Fruit fly (Drosophila melanogaster) whole organism, embryonic: ENCODE results near the gene Tailor.
A peak's percentile ranks its signal among the peaks of the same experiment; 100 is the strongest.

Experiments
- Ada2b ChIP-seq: fragments of 200-800 bp; sonication (Bioruptor generic); IDR thresholded peaks from 2 replicates; pipeline ENCODE4 v1.3.6; 2022; ENCODE audit warnings: missing biosample characterization, missing genetic modification characterization
- Antp ChIP-seq: fragments of 200-800 bp; sonication (Bioruptor generic); optimal IDR thresholded peaks from 3 replicates; lab custom pipeline; 2016; ENCODE audit warnings: missing biosample characterization, missing genetic modification characterization
- BtbVII ChIP-seq: fragments of 200-800 bp; sonication (Bioruptor generic); optimal IDR thresholded peaks from 3 replicates; lab custom pipeline; 2017; ENCODE audit warnings: missing biosample characterization, mild to moderate bottlenecking, missing genetic modification characterization
- Bteb2 ChIP-seq: fragments of 200-800 bp; sonication (Bioruptor generic); optimal IDR thresholded peaks from 2 replicates; lab custom pipeline; 2016; ENCODE audit warnings: missing biosample characterization, missing genetic modification characterization
- CG10274 ChIP-seq: fragments of 200-800 bp; sonication (Bioruptor generic); optimal IDR thresholded peaks from 3 replicates; lab custom pipeline; 2017; ENCODE audit warnings: missing biosample characterization, mild to moderate bottlenecking, missing genetic modification characterization
- CG10543 ChIP-seq: fragments of 200-800 bp; sonication (Bioruptor generic); optimal IDR thresholded peaks from 3 replicates; lab custom pipeline; 2017; ENCODE audit warnings: missing biosample characterization, mild to moderate bottlenecking, missing genetic modification characterization, moderate library complexity
- CG11695 ChIP-seq: fragments of 200-800 bp; sonication (Bioruptor generic); IDR thresholded peaks from 3 replicates; pipeline ENCODE4 v1.3.6; 2022; ENCODE audit warnings: missing biosample characterization, missing genetic modification characterization
- CG1233 ChIP-seq: fragments of 200-800 bp; sonication (Bioruptor generic); optimal IDR thresholded peaks from 4 replicates; lab custom pipeline; 2018; ENCODE audit warnings: missing biosample characterization, mild to moderate bottlenecking, missing genetic modification characterization
- CG13123 ChIP-seq: fragments of 200-800 bp; sonication (Bioruptor generic); optimal IDR thresholded peaks from 2 replicates; lab custom pipeline; 2016; ENCODE audit warnings: missing biosample characterization, missing genetic modification characterization
- CG13296 ChIP-seq: fragments of 200-800 bp; sonication (Bioruptor generic); optimal IDR thresholded peaks from 3 replicates; lab custom pipeline; 2018; ENCODE audit warnings: missing biosample characterization, mild to moderate bottlenecking, missing genetic modification characterization
- CG15073 ChIP-seq: fragments of 200-800 bp; sonication (Bioruptor generic); optimal IDR thresholded peaks from 2 replicates; lab custom pipeline; 2016; ENCODE audit warnings: missing biosample characterization, missing genetic modification characterization
- CG17802 ChIP-seq: fragments of 200-800 bp; sonication (Bioruptor generic); optimal IDR thresholded peaks from 2 replicates; lab custom pipeline; 2018; ENCODE audit warnings: missing biosample characterization, mild to moderate bottlenecking, missing genetic modification characterization, moderate library complexity
- CG18011 ChIP-seq: fragments of 200-800 bp; sonication (Bioruptor generic); optimal IDR thresholded peaks from 2 replicates; lab custom pipeline; 2017; ENCODE audit warnings: missing biosample characterization, missing genetic modification characterization, mild to moderate bottlenecking, moderate library complexity, missing genotype
- CG2199 ChIP-seq: fragments of 200-800 bp; sonication (Bioruptor generic); IDR thresholded peaks from 3 replicates; pipeline ENCODE4 v1.3.6; 2022; ENCODE audit warnings: missing biosample characterization, missing genetic modification characterization
- CG2875 ChIP-seq: fragments of 200-800 bp; sonication (Bioruptor generic); optimal IDR thresholded peaks from 2 replicates; lab custom pipeline; 2017; ENCODE audit warnings: missing biosample characterization, mild to moderate bottlenecking, missing genetic modification characterization, missing genetic modification reagents
- CG2889 ChIP-seq: fragments of 200-800 bp; sonication (Bioruptor generic); IDR thresholded peaks from 3 replicates; pipeline ENCODE4 v1.3.6; 2022; ENCODE audit warnings: missing biosample characterization, missing genetic modification characterization
- CG31224 ChIP-seq: fragments of 200-800 bp; sonication (Bioruptor generic); IDR thresholded peaks from 2 replicates; pipeline ENCODE4 v1.3.6; 2022; ENCODE audit warnings: missing biosample characterization, missing genetic modification characterization
- CG34224 ChIP-seq: fragments of 200-800 bp; sonication (Bioruptor generic); IDR thresholded peaks from 3 replicates; pipeline ENCODE4 v1.3.6; 2022; ENCODE audit warnings: missing biosample characterization, missing genetic modification characterization; ENCODE audit not compliant: partially characterized antibody
- CG4707 ChIP-seq: fragments of 200-800 bp; sonication (Bioruptor generic); optimal IDR thresholded peaks from 2 replicates; lab custom pipeline; 2018; ENCODE audit warnings: missing biosample characterization, mild to moderate bottlenecking, missing genetic modification characterization, moderate library complexity
- CG4854 ChIP-seq: fragments of 200-800 bp; sonication (Bioruptor generic); optimal IDR thresholded peaks from 2 replicates; lab custom pipeline; 2016; ENCODE audit warnings: missing biosample characterization, missing genetic modification characterization, inconsistent platforms
- CG6791 ChIP-seq: fragments of 200-800 bp; sonication (Bioruptor generic); IDR thresholded peaks from 3 replicates; pipeline ENCODE4 v1.3.6; 2022; ENCODE audit warnings: missing biosample characterization, missing genetic modification characterization; ENCODE audit not compliant: partially characterized antibody
- CG6854 ChIP-seq: fragments of 200-800 bp; sonication (Bioruptor generic); optimal IDR thresholded peaks from 3 replicates; lab custom pipeline; 2017; ENCODE audit warnings: missing biosample characterization, mild to moderate bottlenecking, missing genetic modification characterization
- CG7839 ChIP-seq: fragments of 200-800 bp; sonication (Bioruptor generic); optimal IDR thresholded peaks from 3 replicates; lab custom pipeline; 2018; ENCODE audit warnings: missing biosample characterization, mild to moderate bottlenecking, missing genetic modification characterization, moderate library complexity
- CG7963 ChIP-seq: fragments of 200-800 bp; sonication (Bioruptor generic); IDR thresholded peaks from 3 replicates; pipeline ENCODE4 v1.3.6; 2022; ENCODE audit warnings: missing biosample characterization, missing genetic modification characterization; ENCODE audit not compliant: partially characterized antibody
- Dip3 ChIP-seq: fragments of 200-800 bp; sonication (Bioruptor generic); optimal IDR thresholded peaks from 3 replicates; lab custom pipeline; 2016; ENCODE audit warnings: missing biosample characterization, missing genetic modification characterization
- Eip74EF ChIP-seq, 2 experiments: fragments of 200-800 bp in 1 of 2; fragments of >200 bp in 1 of 2; sonication (Bioruptor generic) in 1 of 2; optimal IDR thresholded peaks; 2 replicates each; lab custom pipeline; 2017 to 2019; ENCODE audit warnings: missing biosample characterization in 2 of 2, missing genetic modification characterization in 2 of 2, mild to moderate bottlenecking in 1 of 2, moderate library complexity in 1 of 2
- HmgZ ChIP-seq: fragments of 200-800 bp; sonication (Bioruptor generic); optimal IDR thresholded peaks from 2 replicates; lab custom pipeline; 2018; ENCODE audit warnings: missing biosample characterization, mild to moderate bottlenecking, missing genetic modification characterization
- Hmx ChIP-seq: fragments of 200-800 bp; sonication (Bioruptor generic); optimal IDR thresholded peaks from 2 replicates; lab custom pipeline; 2016; ENCODE audit warnings: missing biosample characterization, missing genetic modification characterization
- Optix ChIP-seq: fragments of 200-800 bp; sonication (Bioruptor generic); IDR thresholded peaks from 3 replicates; pipeline ENCODE4 v1.3.6; 2022; ENCODE audit warnings: missing biosample characterization, missing genetic modification characterization
- PHDP ChIP-seq: fragments of 200-800 bp; sonication (Bioruptor generic); optimal IDR thresholded peaks from 3 replicates; lab custom pipeline; 2018; ENCODE audit warnings: missing biosample characterization, mild to moderate bottlenecking, missing genetic modification characterization, moderate library complexity
- Sox100B ChIP-seq: fragments of 200-800 bp; sonication (Bioruptor generic); optimal IDR thresholded peaks from 3 replicates; lab custom pipeline; 2018; ENCODE audit warnings: missing biosample characterization, mild to moderate bottlenecking, missing genetic modification characterization
- Spps ChIP-seq: fragments of 200-800 bp; sonication (Bioruptor generic); optimal IDR thresholded peaks from 2 replicates; lab custom pipeline; 2018; ENCODE audit warnings: missing biosample characterization, mild to moderate bottlenecking, missing genetic modification characterization
- TFAM ChIP-seq: fragments of 200-800 bp; sonication (Bioruptor generic); optimal IDR thresholded peaks from 2 replicates; lab custom pipeline; 2017; ENCODE audit warnings: missing biosample characterization, missing genetic modification characterization, inconsistent platforms
- aop ChIP-seq: fragments of 200-800 bp; sonication (Bioruptor generic); IDR thresholded peaks from 2 replicates; pipeline ENCODE4 v1.3.6; 2022; ENCODE audit warnings: missing biosample characterization, missing genetic modification characterization
- btn ChIP-seq: fragments of 200-800 bp; sonication (Bioruptor generic); optimal IDR thresholded peaks from 2 replicates; lab custom pipeline; 2016; ENCODE audit warnings: missing biosample characterization, missing genetic modification characterization
- da ChIP-seq: fragments of 200-800 bp; sonication (Bioruptor generic); optimal IDR thresholded peaks from 2 replicates; lab custom pipeline; 2016; ENCODE audit warnings: missing biosample characterization, missing genetic modification characterization
- danr ChIP-seq: fragments of 200-800 bp; sonication (Bioruptor generic); IDR thresholded peaks from 2 replicates; pipeline ENCODE4 v1.3.6; 2022; ENCODE audit warnings: missing biosample characterization, missing genetic modification characterization
- emc ChIP-seq: fragments of 200-800 bp; sonication (Bioruptor generic); optimal IDR thresholded peaks from 2 replicates; lab custom pipeline; 2016; ENCODE audit warnings: missing biosample characterization, missing genetic modification characterization
- hth ChIP-seq: fragments of >200 bp; optimal IDR thresholded peaks from 2 replicates; lab custom pipeline; 2017; ENCODE audit warnings: inconsistent platforms
- kay ChIP-seq: fragments of 200-800 bp; sonication (Bioruptor generic); optimal IDR thresholded peaks from 2 replicates; lab custom pipeline; 2016; ENCODE audit warnings: missing biosample characterization, missing genetic modification characterization
- ken ChIP-seq: fragments of 200-800 bp; sonication (Bioruptor generic); IDR thresholded peaks from 3 replicates; pipeline ENCODE4 v1.3.6; 2022; ENCODE audit warnings: missing biosample characterization, missing genetic modification characterization
- lilli ChIP-seq: fragments of 200-800 bp; sonication (Bioruptor generic); optimal IDR thresholded peaks from 3 replicates; lab custom pipeline; 2016; ENCODE audit warnings: missing biosample characterization, missing genetic modification characterization
- mld ChIP-seq: fragments of 200-800 bp; sonication (Bioruptor generic); IDR thresholded peaks from 3 replicates; pipeline ENCODE4 v1.3.6; 2022; ENCODE audit warnings: missing biosample characterization, missing genetic modification characterization; ENCODE audit not compliant: partially characterized antibody
- ro ChIP-seq: fragments of 200-800 bp; sonication (Bioruptor generic); IDR thresholded peaks from 2 replicates; pipeline ENCODE4 v1.3.6; 2022; ENCODE audit warnings: missing biosample characterization, missing genetic modification characterization
- run ChIP-seq: fragments of 200-800 bp; sonication (Bioruptor generic); optimal IDR thresholded peaks from 3 replicates; lab custom pipeline; 2018; ENCODE audit warnings: missing biosample characterization, mild to moderate bottlenecking, missing genetic modification characterization
- sens ChIP-seq: fragments of 200-800 bp; sonication (Bioruptor generic); peaks from one replicate; lab custom pipeline; 2016; ENCODE audit warnings: missing biosample characterization, missing genetic modification characterization
- sqz ChIP-seq: fragments of 200-800 bp; sonication (Bioruptor generic); optimal IDR thresholded peaks from 3 replicates; lab custom pipeline; 2018; ENCODE audit warnings: missing biosample characterization, mild to moderate bottlenecking, missing genetic modification characterization
- tin ChIP-seq: fragments of 200-800 bp; sonication (Bioruptor generic); optimal IDR thresholded peaks from 3 replicates; lab custom pipeline; 2016; ENCODE audit warnings: missing biosample characterization, missing genetic modification characterization
- tio ChIP-seq: fragments of 200-800 bp; sonication (Bioruptor generic); optimal IDR thresholded peaks from 2 replicates; lab custom pipeline; 2017; ENCODE audit warnings: missing biosample characterization, missing genetic modification characterization, inconsistent platforms
- tup ChIP-seq: fragments of 200-800 bp; sonication (Bioruptor generic); optimal IDR thresholded peaks from 2 replicates; lab custom pipeline; 2016; ENCODE audit warnings: missing biosample characterization, mild to moderate bottlenecking, missing genetic modification characterization, moderate library complexity

Gene Tailor

dm6 chr3R:7124109-7124639 is 38.3 kb upstream of the Tailor start, which contains the start of the genes Alh and CG10098:
Gene Alh (minus strand): TSS chr3R:7124185.
Gene CG10098 (plus strand): TSS chr3R:7124548.
- TF ChIP-seq emc (GFP tag; lab: Kevin White, UChicago) = peak; percentile 69
- peak; percentile 76 for TF ChIP-seq PHDP (tag; lab: Kevin White, UChicago)
- no peak for TF ChIP-seq CG4707
- peak; percentile 23; the same call in 1 of the 3 replicates for TF ChIP-seq Optix (GFP tag; lab: Robert Waterston, UW)
- TF ChIP-seq HmgZ = peak; percentile 51
- TF ChIP-seq da (GFP tag; lab: Kevin White, UChicago) = peak; percentile 51
- TF ChIP-seq aop = peak; percentile 70
- peak; percentile 34 for TF ChIP-seq Spps
- TF ChIP-seq Sox100B = peak; percentile 72
- TF ChIP-seq BtbVII (GFP tag; lab: Kevin White, UChicago) = no peak
- peak; percentile 63; the same call in 2 of the 3 replicates for TF ChIP-seq CG34224
- TF ChIP-seq sqz (GFP tag; lab: Kevin White, UChicago) = no peak
- peak; percentile 54; the same call in 1 of the 2 replicates for TF ChIP-seq CG31224
- peak; percentile 73 for TF ChIP-seq Ada2b
- peak; percentile 75 for TF ChIP-seq Hmx (GFP tag; lab: Kevin White, UChicago)
- peak in 1 of 2 experiments; percentile 44 for TF ChIP-seq Eip74EF (GFP tag; optimal IDR thresholded peaks at IDR 0.05; lab: Kevin White, UChicago)
- peak; percentile 67 for TF ChIP-seq tup
- peak; percentile 84 for TF ChIP-seq CG7839 (tag; lab: Kevin White, UChicago)
- peak; percentile 54 for TF ChIP-seq CG2875 (GFP tag; lab: Kevin White, UChicago)
- peak; percentile 87 for TF ChIP-seq ken (GFP tag; lab: Robert Waterston, UW)
- TF ChIP-seq Dip3 = peak; percentile 91
- TF ChIP-seq Bteb2 (GFP tag; lab: Kevin White, UChicago) = peak; percentile 74
- peak; percentile 74 for TF ChIP-seq CG1233 (GFP tag; lab: Kevin White, UChicago)
- peak; percentile 5 for TF ChIP-seq TFAM (GFP tag; lab: Kevin White, UChicago)
- TF ChIP-seq lilli = peak; percentile 94
- TF ChIP-seq CG10274 (GFP tag; lab: Kevin White, UChicago) = peak; percentile 44
- peak; percentile 91 for TF ChIP-seq Antp
- TF ChIP-seq CG18011 (GFP tag; lab: Kevin White, UChicago) = peak; percentile 67
- no peak for TF ChIP-seq CG17802
- peak; percentile 89 for TF ChIP-seq tio (GFP tag; lab: Kevin White, UChicago)
- peak; percentile 68; the same call in 1 of the 3 replicates for TF ChIP-seq CG2889 (GFP tag; lab: Robert Waterston, UW)
- TF ChIP-seq CG6791 (GFP tag; lab: Robert Waterston, UW) = peak; percentile 67
- TF ChIP-seq ro = 0 out of 2 replicates have a peak, but pooled peaks have one; percentile 34
- no peak for TF ChIP-seq run
- TF ChIP-seq mld (GFP tag; lab: Robert Waterston, UW) = no peak; the same call in 2 of the 3 replicates
- peak; percentile 73 for TF ChIP-seq kay (GFP tag; lab: Kevin White, UChicago)
- TF ChIP-seq CG6854 (GFP tag; lab: Kevin White, UChicago) = no peak
- peak; percentile 92 for TF ChIP-seq tin
- peak; percentile 43 for TF ChIP-seq CG13296 (GFP tag; lab: Kevin White, UChicago)
- no peak for TF ChIP-seq CG7963
- TF ChIP-seq btn = peak; percentile 47
- TF ChIP-seq CG13123 (GFP tag; lab: Kevin White, UChicago) = peak; percentile 80
- peak; percentile 81 for TF ChIP-seq CG10543 (GFP tag; lab: Kevin White, UChicago)
- no peak for TF ChIP-seq hth
- TF ChIP-seq CG2199 = no peak
- TF ChIP-seq danr (GFP tag; lab: Robert Waterston, UW) = peak; percentile 56; the same call in 1 of the 2 replicates
- TF ChIP-seq CG4854 = peak; percentile 69
- peak; percentile 96 for TF ChIP-seq sens (GFP tag; lab: Kevin White, UChicago)
- TF ChIP-seq CG11695 = no peak
- peak; percentile 40 for TF ChIP-seq CG15073 (GFP tag; lab: Kevin White, UChicago)
